Fruit fly (Drosophila melanogaster) whole organism, adult: ENCODE results near the gene CG6071.

ENCODE experiments used
- CG11617 ChIP-seq: fragments of 200-800 bp; sonication (Bioruptor generic); optimal IDR thresholded peaks from 2 replicates; lab custom pipeline; 2017; ENCODE audit warnings: mild to moderate bottlenecking, missing biosample characterization, missing genetic modification reagents, missing genetic modification characterization
- CG14711 ChIP-seq: fragments of 200-800 bp; sonication (Bioruptor generic); optimal IDR thresholded peaks from 2 replicates; lab custom pipeline; 2018; ENCODE audit warnings: missing biosample characterization, mild to moderate bottlenecking, missing genetic modification characterization, moderate library complexity
- CG5204 ChIP-seq: fragments of 200-800 bp; sonication (Bioruptor generic); optimal IDR thresholded peaks from 2 replicates; lab custom pipeline; 2016; ENCODE audit warnings: missing biosample characterization, missing genetic modification characterization
- CG7101 ChIP-seq: fragments of 200-800 bp; sonication (Bioruptor generic); optimal IDR thresholded peaks from 2 replicates; lab custom pipeline; 2018; ENCODE audit warnings: missing biosample characterization, mild to moderate bottlenecking, missing genetic modification characterization, moderate library complexity
- Crg-1 ChIP-seq: fragments of 200-800 bp; sonication (Bioruptor generic); optimal IDR thresholded peaks from 2 replicates; lab custom pipeline; 2016; ENCODE audit warnings: missing biosample characterization, missing genetic modification characterization
- Mnt ChIP-seq: fragments of 200-800 bp; sonication (Bioruptor generic); optimal IDR thresholded peaks from 2 replicates; lab custom pipeline; 2016; ENCODE audit warnings: missing biosample characterization, mild to moderate bottlenecking, missing genetic modification characterization
- cic ChIP-seq: fragments of 200-800 bp; sonication (Bioruptor generic); optimal IDR thresholded peaks from 2 replicates; lab custom pipeline; 2017; ENCODE audit warnings: missing biosample characterization, mild to moderate bottlenecking, missing genetic modification characterization, moderate library complexity

DNA sequence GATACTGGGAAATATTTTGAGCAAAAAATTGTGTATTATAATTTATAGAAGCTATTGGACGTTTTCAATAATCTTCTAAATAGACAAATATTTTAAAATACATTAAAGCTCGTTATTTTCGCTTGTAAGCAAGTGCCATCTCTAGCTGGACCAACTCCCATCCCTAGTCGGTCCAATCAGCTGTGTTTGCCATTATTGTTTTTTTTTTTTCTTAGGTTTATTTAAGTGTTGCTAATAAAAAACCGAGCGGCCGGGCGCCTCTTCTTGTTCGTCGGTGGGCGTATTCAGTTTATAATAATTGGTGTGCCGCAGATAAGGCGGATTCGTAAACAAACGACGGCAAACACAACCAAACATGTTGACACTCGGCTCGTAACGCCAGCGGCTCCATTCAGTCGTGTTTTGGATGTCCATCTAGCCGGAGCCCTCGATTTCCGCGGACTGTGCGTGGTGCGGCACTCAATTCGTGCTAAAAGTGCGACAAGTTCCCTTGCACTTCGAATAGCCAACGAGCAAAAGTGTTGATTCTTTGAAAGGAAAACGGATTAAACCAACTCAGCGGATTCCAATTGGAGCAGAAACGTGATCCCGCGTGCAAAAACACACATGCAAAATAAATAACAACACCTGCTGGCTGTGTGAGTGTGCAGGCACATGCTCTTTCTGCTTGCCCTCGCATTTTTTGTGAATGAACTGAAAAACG is 38.1 kb upstream of the CG6071 start, which contains the start of gene Sugb:
- TF ChIP-seq CG14711 (tag; lab: Kevin White, UChicago) (peak; percentile 38), cic (GFP tag; lab: Kevin White, UChicago) (peak; percentile 96), CG5204 (GFP tag; lab: Kevin White, UChicago) (peak; percentile 77), CG11617 (peak; percentile 90), Crg-1 (GFP tag; lab: Kevin White, UChicago) (peak; percentile 54), Mnt (GFP tag; lab: Kevin White, UChicago) (peak; percentile 73), CG7101 (tag; lab: Kevin White, UChicago) (peak; percentile 75)
